Worm (Caenorhabditis elegans) whole organism, L3 larva: ENCODE results near the gene trr-1.

Experiments used
- ama-1 ChIP-seq: fragments of 150-350 bp; optimal IDR thresholded peaks from 2 replicates; lab custom pipeline; 2018
- elt-1 ChIP-seq: fragments of 150-350 bp; optimal IDR thresholded peaks from 2 replicates; lab custom pipeline; 2014; ENCODE audit warnings: missing biosample characterization, missing genetic modification characterization
- eor-1 ChIP-seq, 2 experiments: fragments of 150-350 bp; optimal IDR thresholded peaks; 2 replicates each; lab custom pipeline; 2014 to 2018; ENCODE audit warnings: missing biosample characterization in 2 of 2, missing genetic modification characterization in 2 of 2
- lin-39 ChIP-seq: fragments of 150-350 bp; optimal IDR thresholded peaks from 2 replicates; lab custom pipeline; 2018; ENCODE audit warnings: missing biosample characterization, missing genetic modification reagents, missing genetic modification characterization
- nhr-23 ChIP-seq: fragments of 150-350 bp; optimal IDR thresholded peaks from 2 replicates; lab custom pipeline; 2014; ENCODE audit warnings: missing biosample characterization, missing genetic modification reagents, missing genetic modification characterization
- nhr-237 ChIP-seq: fragments of 150-350 bp; optimal IDR thresholded peaks from 2 replicates; lab custom pipeline; 2014; ENCODE audit warnings: missing biosample characterization, missing genetic modification characterization
- pha-4 ChIP-seq: fragments of 150-350 bp; optimal IDR thresholded peaks from 2 replicates; lab custom pipeline; 2014; ENCODE audit warnings: missing biosample characterization, missing genetic modification reagents, missing genetic modification characterization

ce11 chrII:11621576-11621975, 54.2 kb downstream of the trr-1 start:
- TF ChIP-seq pha-4 (tag; lab: Kevin White, UChicago) (no peak), nhr-23 (tag; lab: Kevin White, UChicago) (no peak), nhr-237 (tag; lab: Kevin White, UChicago) (no peak), lin-39 (peak; percentile 48), elt-1 (no peak), eor-1 (tag; optimal IDR thresholded peaks at IDR 0.05; lab: Kevin White, UChicago) (no peak), ama-1 (no peak)
